Worm (Caenorhabditis elegans): ENCODE measurements around the gene lact-6.

DNA sequence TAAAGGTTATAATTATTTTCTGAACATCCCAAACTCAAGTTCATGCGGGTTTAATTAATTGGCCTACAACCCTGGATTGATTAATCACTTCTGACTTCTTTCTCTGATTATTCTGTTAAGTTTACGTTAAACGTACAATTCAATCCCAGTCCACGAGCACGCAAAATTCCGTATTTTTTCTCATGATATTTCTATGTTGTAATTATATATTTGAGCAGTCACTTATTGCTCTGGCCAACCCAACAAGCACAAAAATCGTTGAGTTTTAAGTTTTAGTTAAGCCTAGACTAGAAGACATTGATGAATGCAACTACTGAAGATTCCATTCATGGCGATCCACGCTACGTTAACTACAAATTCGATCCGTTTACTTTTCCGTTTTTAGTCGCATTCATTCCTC lies 35.3 kb downstream of the lact-6 start, which contains the start of gene sru-15:
- TF ChIP-seq ama-1 (optimal IDR thresholded peaks at IDR 0.05) (no peak), Y22D7AL.16 (tag; optimal IDR thresholded peaks at IDR 0.05) (no peak), mec-3 (tag; optimal IDR thresholded peaks at IDR 0.05; ENCODE audit: borderline replicate concordance) (no peak), ceh-45 (GFP tag; IDR thresholded peaks at IDR 0.05) (no peak), dve-1 (tag; optimal IDR thresholded peaks at IDR 0.05) (no peak)

Data from whole organism, late embryonic.